Worm (Caenorhabditis elegans): ENCODE results near the gene srd-51.

- TF ChIP-seq ama-1 (optimal IDR thresholded peaks at IDR 0.05) (no peak), pqm-1 (tag; optimal IDR thresholded peaks at IDR 0.05) (no peak), lin-13 (GFP tag; optimal IDR thresholded peaks at IDR 0.05) (no peak), nhr-76 (tag; optimal IDR thresholded peaks at IDR 0.05) (no peak), lin-39 (tag; optimal IDR thresholded peaks at IDR 0.05) (no peak), unc-62 (GFP tag; optimal IDR thresholded peaks at IDR 0.05 in 1 of 2) (peak in 1 of 2 experiments; percentile 96), unc-62 (tag; optimal IDR thresholded peaks at IDR 0.05) (no peak), snpc-4 (tag; optimal IDR thresholded peaks at IDR 0.05) (no peak), aha-1 (tag) (no peak), arid-1 (GFP tag; conservative IDR thresholded peaks at IDR 0.05) (no peak), nhr-237 (tag; optimal IDR thresholded peaks at IDR 0.05) (no peak)
Measured at ce11 chrX:13493762-13494161, 9.0 kb upstream of the srd-51 start.

Data from whole organism, L4 larva.